Fruit fly (Drosophila melanogaster): ENCODE data around the gene CG3457.

Gene CG3457

dm6 chrX:2175265-2175795, 12.3 kb upstream of the CG3457 start, which contains the start of gene Cyp4d14:
TSS of gene Cyp4d14 (minus strand) at chrX:2175315.
- TF ChIP-seq salr (GFP tag; optimal IDR thresholded peaks at IDR 0.05) (no peak), svp (GFP tag) (peak; percentile 84)

- TF ChIP-seq fkh (GFP tag; optimal IDR thresholded peaks at IDR 0.05) (peak; percentile 30), CG32006 (GFP tag; optimal IDR thresholded peaks at IDR 0.05) (no peak)
Observed at dm6 chrX:2175956-2176469, 11.6 kb upstream of the CG3457 start, which contains the start of gene Cyp4d2. TSS of gene Cyp4d2 (plus strand) at chrX:2176006.

dm6 chrX:2178802-2179201, 8.8 kb upstream of the CG3457 start, which contains the start of gene Cyp4ae1:
TSS of gene Cyp4ae1 (plus strand) at chrX:2179007.
- TF ChIP-seq acj6 (GFP tag; optimal IDR thresholded peaks at IDR 0.05) (no peak), Smox (GFP tag; optimal IDR thresholded peaks at IDR 0.05) (no peak), Gug (GFP tag; IDR thresholded peaks at IDR 0.05) (no peak), topi (GFP tag; optimal IDR thresholded peaks at IDR 0.05) (no peak), spab (GFP tag; optimal IDR thresholded peaks at IDR 0.05) (no peak), CG3919 (GFP tag; optimal IDR thresholded peaks at IDR 0.05) (no peak), CG11902 (GFP tag; optimal IDR thresholded peaks at IDR 0.05) (no peak), net (GFP tag; optimal IDR thresholded peaks at IDR 0.05) (no peak), CG9139 (GFP tag; optimal IDR thresholded peaks at IDR 0.05) (no peak), CG31627 (GFP tag; optimal IDR thresholded peaks at IDR 0.05) (no peak), CG8632 (GFP tag; optimal IDR thresholded peaks at IDR 0.05) (no peak), lz (GFP tag; optimal IDR thresholded peaks at IDR 0.05) (no peak), eg (GFP tag; IDR thresholded peaks at IDR 0.05) (no peak), salr (GFP tag; optimal IDR thresholded peaks at IDR 0.05) (no peak), Ets21C (GFP tag; optimal IDR thresholded peaks at IDR 0.05) (no peak), CG8319 (GFP tag; optimal IDR thresholded peaks at IDR 0.05) (no peak)

- TF ChIP-seq CG3919 (GFP tag; optimal IDR thresholded peaks at IDR 0.05) (no peak), CG8119 (GFP tag; IDR thresholded peaks at IDR 0.05) (no peak), esn (GFP tag; optimal IDR thresholded peaks at IDR 0.05) (peak; percentile 9), vri (GFP tag; optimal IDR thresholded peaks at IDR 0.05) (no peak), Gug (GFP tag; IDR thresholded peaks at IDR 0.05) (no peak), dac (GFP tag; optimal IDR thresholded peaks at IDR 0.05) (no peak), svp (GFP tag) (peak; percentile 78), CG3032 (tag; optimal IDR thresholded peaks at IDR 0.05) (peak; percentile 2)
Observed at dm6 chrX:2180750-2181261, 6.8 kb upstream of the CG3457 start, which contains the start of gene pn. TSS of gene pn (plus strand) at chrX:2181211.

dm6 chrX:2184563-2184962, 3.1 kb upstream of the CG3457 start, which contains the start of the genes Nmd3 and CG17776:
TSS of gene Nmd3 (minus strand) at chrX:2184668.
TSS of gene CG17776 (plus strand) at chrX:2184725.
- TF ChIP-seq fkh (GFP tag; optimal IDR thresholded peaks at IDR 0.05) (no peak), esn (GFP tag; optimal IDR thresholded peaks at IDR 0.05) (peak; percentile 1), acj6 (GFP tag; optimal IDR thresholded peaks at IDR 0.05) (no peak), fd59A (GFP tag; optimal IDR thresholded peaks at IDR 0.05) (no peak), CG15336 (GFP tag; IDR thresholded peaks at IDR 0.05) (no peak), Lpt (GFP tag; optimal IDR thresholded peaks at IDR 0.05) (no peak), CG32006 (GFP tag; optimal IDR thresholded peaks at IDR 0.05) (no peak), eg (GFP tag; IDR thresholded peaks at IDR 0.05) (no peak), CG6792 (GFP tag; optimal IDR thresholded peaks at IDR 0.05) (no peak), CG1621 (tag; optimal IDR thresholded peaks at IDR 0.05) (peak; percentile 81), Met (GFP tag; optimal IDR thresholded peaks at IDR 0.05) (no peak), CG4318 (GFP tag; optimal IDR thresholded peaks at IDR 0.05) (no peak), CG8632 (GFP tag; optimal IDR thresholded peaks at IDR 0.05) (no peak), CG16779 (tag; optimal IDR thresholded peaks at IDR 0.05) (no peak), CG31627 (GFP tag; optimal IDR thresholded peaks at IDR 0.05) (no peak), pdm3 (GFP tag; optimal IDR thresholded peaks at IDR 0.05) (no peak), CG34406 (GFP tag; optimal IDR thresholded peaks at IDR 0.05) (no peak), svp (GFP tag) (peak; percentile 28), CG10631 (GFP tag; optimal IDR thresholded peaks at IDR 0.05) (no peak), vri (GFP tag; optimal IDR thresholded peaks at IDR 0.05) (no peak), cyc (GFP tag; optimal IDR thresholded peaks at IDR 0.05) (peak; percentile 32), Eip75B (GFP tag; optimal IDR thresholded peaks at IDR 0.05) (no peak), Ets21C (GFP tag; optimal IDR thresholded peaks at IDR 0.05) (no peak), lz (GFP tag; optimal IDR thresholded peaks at IDR 0.05) (no peak), dsx (GFP tag; optimal IDR thresholded peaks at IDR 0.05; ENCODE audit: poor library complexity, severe bottlenecking) (no peak), CG11902 (GFP tag; optimal IDR thresholded peaks at IDR 0.05) (no peak), spab (GFP tag; optimal IDR thresholded peaks at IDR 0.05) (no peak), Blimp-1 (GFP tag; optimal IDR thresholded peaks at IDR 0.05) (no peak), Eip78C (GFP tag) (no peak), Hr4 (GFP tag; optimal IDR thresholded peaks at IDR 0.05) (no peak)

Measured in whole organism, prepupa.